Fruit fly (Drosophila melanogaster): ENCODE measurements around the gene Thor.

Gene Thor

DNA sequence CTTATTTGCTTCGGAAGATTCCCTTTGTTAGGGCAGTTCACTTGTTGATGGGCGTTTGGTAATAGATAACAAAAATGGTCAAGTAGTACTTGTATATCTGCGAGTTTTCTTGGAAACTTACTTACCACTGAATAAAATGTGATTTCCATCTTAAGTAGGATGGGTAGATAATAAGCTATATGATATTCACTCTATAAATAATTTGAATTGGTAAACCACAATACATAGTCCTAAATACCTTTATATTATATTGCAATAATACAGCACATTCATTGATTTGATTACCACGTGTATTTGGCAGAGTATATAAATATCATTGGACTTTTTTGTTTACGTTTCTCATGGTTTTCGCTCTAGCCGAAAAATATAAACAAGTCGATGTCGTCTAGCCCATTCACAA, 2.3 kb upstream of the Thor start (continued):
- TF ChIP-seq E2f1 (GFP tag; IDR thresholded peaks at IDR 0.05) (0 out of 2 replicates have a peak, but pooled peaks have one; percentile 54), HmgZ (tag; optimal IDR thresholded peaks at IDR 0.05) (peak; percentile 67), CG11093 (GFP tag; IDR thresholded peaks at IDR 0.05) (no peak), jigr1 (GFP tag; IDR thresholded peaks at IDR 0.05) (no peak), ato (GFP tag; IDR thresholded peaks at IDR 0.05; ENCODE audit: partially characterized antibody) (no peak), Nf-YC (tag; optimal IDR thresholded peaks at IDR 0.05) (peak; percentile 33), CG7839 (tag; optimal IDR thresholded peaks at IDR 0.05) (peak; percentile 81), kay (GFP tag; optimal IDR thresholded peaks at IDR 0.05) (peak; percentile 11), CG18599 (GFP tag; optimal IDR thresholded peaks at IDR 0.05) (peak; percentile 77), pros (GFP tag; optimal IDR thresholded peaks at IDR 0.05) (no peak), CG30020 (tag; optimal IDR thresholded peaks at IDR 0.05) (no peak), CG1603 (tag; optimal IDR thresholded peaks at IDR 0.05) (peak; percentile 51), CG8290 (GFP tag; optimal IDR thresholded peaks at IDR 0.05) (no peak), CG8290 (tag; optimal IDR thresholded peaks at IDR 0.05) (peak in 1 of 2 experiments; percentile 35), zfh2 (GFP tag; optimal IDR thresholded peaks at IDR 0.05) (peak; percentile 56), CG4854 (GFP tag; optimal IDR thresholded peaks at IDR 0.05) (peak; percentile 21), wdn (GFP tag; IDR thresholded peaks at IDR 0.05) (no peak), CG6813 (GFP tag; optimal IDR thresholded peaks at IDR 0.05) (peak; percentile 30), CG11504 (tag; optimal IDR thresholded peaks at IDR 0.05) (peak; percentile 77), ftz-f1 (GFP tag; optimal IDR thresholded peaks at IDR 0.05) (no peak), CG17361 (GFP tag; IDR thresholded peaks at IDR 0.05) (peak; percentile 72; the same call in 2 of the 3 replicates), Hr51 (GFP tag; optimal IDR thresholded peaks at IDR 0.05) (peak in 1 of 2 experiments; percentile 81), Taf1 (GFP tag; IDR thresholded peaks at IDR 0.05) (peak; percentile 36; the same call in 1 of the 2 replicates), HmgD (GFP tag; optimal IDR thresholded peaks at IDR 0.05) (no peak), CG31441 (GFP tag; IDR thresholded peaks at IDR 0.05) (peak; percentile 61), CG8089 (GFP tag; optimal IDR thresholded peaks at IDR 0.05) (no peak), Ets65A (GFP tag) (no peak), Xrp1 (GFP tag; IDR thresholded peaks at IDR 0.05) (peak; percentile 39; the same call in 1 of the 2 replicates), bcd (GFP tag; optimal IDR thresholded peaks at IDR 0.05) (peak; percentile 49), mirr (GFP tag; optimal IDR thresholded peaks at IDR 0.05) (no peak), CG8281 (tag; optimal IDR thresholded peaks at IDR 0.05) (no peak), CG18764 (GFP tag; optimal IDR thresholded peaks at IDR 0.05) (no peak), CG1024 (GFP tag; IDR thresholded peaks at IDR 0.05) (no peak), Trl (optimal IDR thresholded peaks at IDR 0.05) (no peak), Trl (GFP tag; optimal IDR thresholded peaks at IDR 0.05) (peak; percentile 37), mam (GFP tag; optimal IDR thresholded peaks at IDR 0.05) (peak; percentile 53), Ada2b (GFP tag; IDR thresholded peaks at IDR 0.05) (peak; percentile 57; the same call in 1 of the 2 replicates), CG7372 (GFP tag; IDR thresholded peaks at IDR 0.05) (peak; percentile 39; the same call in 1 of the 2 replicates), CG14965 (GFP tag; optimal IDR thresholded peaks at IDR 0.05; ENCODE audit: borderline replicate concordance) (no peak), tap (tag; optimal IDR thresholded peaks at IDR 0.05) (peak; percentile 64), kah (GFP tag; optimal IDR thresholded peaks at IDR 0.05) (no peak), zf30C (GFP tag; optimal IDR thresholded peaks at IDR 0.05) (no peak), ara (GFP tag; IDR thresholded peaks at IDR 0.05) (no peak), CG10274 (GFP tag; optimal IDR thresholded peaks at IDR 0.05) (peak; percentile 48), btn (GFP tag; optimal IDR thresholded peaks at IDR 0.05) (no peak), CG31365 (tag; optimal IDR thresholded peaks at IDR 0.05) (no peak), CG15696 (tag; optimal IDR thresholded peaks at IDR 0.05) (no peak), CG12769 (tag; optimal IDR thresholded peaks at IDR 0.05) (no peak), CG34422 (GFP tag; IDR thresholded peaks at IDR 0.05) (peak; percentile 81), CG17186 (GFP tag; optimal IDR thresholded peaks at IDR 0.05) (no peak), lov (optimal IDR thresholded peaks at IDR 0.05) (no peak), lov (GFP tag; IDR thresholded peaks at IDR 0.05) (no peak)
